Fruit fly (Drosophila melanogaster): ENCODE results near the gene raskol.

Gene raskol

DNA sequence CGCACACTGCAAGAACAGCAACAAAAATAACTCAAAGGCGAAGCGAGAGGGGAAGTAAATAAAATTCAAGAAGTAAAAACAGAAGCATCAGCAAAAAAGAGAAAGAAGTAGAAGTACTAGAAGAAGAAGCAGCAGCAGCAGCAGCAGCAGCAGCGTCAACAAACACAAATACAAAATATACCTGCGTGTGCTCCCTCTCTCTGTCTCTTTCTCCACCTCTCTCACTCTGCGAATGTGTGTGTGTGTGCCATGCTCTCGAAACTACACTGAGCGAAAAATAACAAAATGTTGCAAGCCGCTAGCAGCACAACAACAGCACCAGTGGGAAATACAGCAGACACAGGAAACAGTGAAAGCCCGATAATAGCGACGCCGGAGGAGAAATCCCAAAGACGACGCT is 29.0 kb downstream of the raskol start (continued):
- TF ChIP-seq nom (GFP tag; optimal IDR thresholded peaks at IDR 0.05) (peak; percentile 47), CG13296 (GFP tag; optimal IDR thresholded peaks at IDR 0.05) (no peak), CG6254 (GFP tag; optimal IDR thresholded peaks at IDR 0.05) (no peak), CG12391 (tag; optimal IDR thresholded peaks at IDR 0.05) (no peak), wor (GFP tag; IDR thresholded peaks at IDR 0.05) (no peak), Max (GFP tag; optimal IDR thresholded peaks at IDR 0.05) (no peak), Mad (GFP tag; optimal IDR thresholded peaks at IDR 0.05) (no peak), phol (tag; optimal IDR thresholded peaks at IDR 0.05) (no peak), Hr78 (GFP tag; optimal IDR thresholded peaks at IDR 0.05) (no peak), NC2α (GFP tag; optimal IDR thresholded peaks at IDR 0.05) (no peak), tin (GFP tag; optimal IDR thresholded peaks at IDR 0.05) (no peak), bcd (GFP tag; optimal IDR thresholded peaks at IDR 0.05) (no peak), CG32772 (GFP tag; IDR thresholded peaks at IDR 0.05) (no peak), CG1832 (GFP tag; optimal IDR thresholded peaks at IDR 0.05) (peak; percentile 72), gfzf (GFP tag; optimal IDR thresholded peaks at IDR 0.05) (no peak), CG8765 (GFP tag; IDR thresholded peaks at IDR 0.05) (no peak), tx (GFP tag; optimal IDR thresholded peaks at IDR 0.05) (no peak), H15 (GFP tag; IDR thresholded peaks at IDR 0.05) (no peak), Hr39 (optimal IDR thresholded peaks at IDR 0.05) (no peak), Pdp1 (GFP tag; optimal IDR thresholded peaks at IDR 0.05) (no peak), da (GFP tag; optimal IDR thresholded peaks at IDR 0.05) (no peak), CG32532 (GFP tag; IDR thresholded peaks at IDR 0.05) (no peak), CG34224 (GFP tag; IDR thresholded peaks at IDR 0.05; ENCODE audit: partially characterized antibody) (no peak), dan (GFP tag; IDR thresholded peaks at IDR 0.05) (no peak), psq (GFP tag; optimal IDR thresholded peaks at IDR 0.05) (no peak), lola (GFP tag; optimal IDR thresholded peaks at IDR 0.05) (no peak), B-H2 (GFP tag; optimal IDR thresholded peaks at IDR 0.05) (no peak), Deaf1 (tag; optimal IDR thresholded peaks at IDR 0.05) (no peak), CG7786 (GFP tag; optimal IDR thresholded peaks at IDR 0.05) (no peak), Fer1 (GFP tag; optimal IDR thresholded peaks at IDR 0.05) (no peak), CG4424 (GFP tag; optimal IDR thresholded peaks at IDR 0.05) (peak; percentile 1), slou (GFP tag; optimal IDR thresholded peaks at IDR 0.05) (no peak), Dbx (GFP tag; IDR thresholded peaks at IDR 0.05) (no peak), Ada2b (GFP tag; IDR thresholded peaks at IDR 0.05) (no peak), CG11247 (GFP tag; IDR thresholded peaks at IDR 0.05) (no peak), Kr (GFP tag; optimal IDR thresholded peaks at IDR 0.05) (no peak), lov (optimal IDR thresholded peaks at IDR 0.05) (no peak), lov (GFP tag; IDR thresholded peaks at IDR 0.05) (no peak), sima (GFP tag; optimal IDR thresholded peaks at IDR 0.05) (no peak), Nf-YA (GFP tag; IDR thresholded peaks at IDR 0.05) (no peak), CG9609 (GFP tag; optimal IDR thresholded peaks at IDR 0.05) (no peak), CG10274 (GFP tag; optimal IDR thresholded peaks at IDR 0.05) (no peak), CG17328 (GFP tag; IDR thresholded peaks at IDR 0.05) (no peak), Gsc (GFP tag; IDR thresholded peaks at IDR 0.05) (no peak), Ssrp (tag; optimal IDR thresholded peaks at IDR 0.05) (no peak), Blimp-1 (GFP tag; optimal IDR thresholded peaks at IDR 0.05) (no peak), tgo (GFP tag; IDR thresholded peaks at IDR 0.05) (no peak), sens-2 (GFP tag; IDR thresholded peaks at IDR 0.05) (no peak), CG1792 (GFP tag; optimal IDR thresholded peaks at IDR 0.05) (no peak), ewg (GFP tag; optimal IDR thresholded peaks at IDR 0.05) (no peak), z (GFP tag; IDR thresholded peaks at IDR 0.05) (peak; percentile 80), zen2 (GFP tag; IDR thresholded peaks at IDR 0.05; ENCODE audit: partially characterized antibody) (0 out of 3 replicates have a peak, but pooled peaks have one; percentile 49)
